Worm (Caenorhabditis elegans) whole organism, young adult: ENCODE measurements around the gene Y37D8A.25.

ENCODE experiments used
- B0019.2 ChIP-seq: fragments of 200-800 bp; sonication (Bioruptor generic); conservative IDR thresholded peaks from 2 replicates; pipeline ENCODE4 v1.3.6; 2022; ENCODE audit warnings: missing genetic modification reagents, missing genetic modification characterization, missing compliant biosample characterization
- B0035.1 ChIP-seq: sonication (generic microtip); optimal IDR thresholded peaks from 2 replicates; lab custom pipeline; 2016; ENCODE audit warnings: missing genetic modification characterization, mild to moderate bottlenecking, missing compliant biosample characterization, missing genotype, missing genetic modification reagents
- F10E7.11 ChIP-seq: sonication (generic microtip); optimal IDR thresholded peaks from 2 replicates; lab custom pipeline; 2017; ENCODE audit warnings: mild to moderate bottlenecking, missing genetic modification characterization, moderate library complexity, missing compliant biosample characterization
- F37B4.10 ChIP-seq: fragments of 200-800 bp; sonication (Bioruptor generic); IDR thresholded peaks from 2 replicates; pipeline ENCODE4 v1.3.6; 2022; ENCODE audit warnings: missing genetic modification characterization, missing compliant biosample characterization
- F49E8.2 ChIP-seq: sonication (generic microtip); optimal IDR thresholded peaks from 3 replicates; lab custom pipeline; 2017; ENCODE audit warnings: missing genetic modification characterization, mild to moderate bottlenecking, missing compliant biosample characterization, antibody characterized with exemption, moderate library complexity; ENCODE audit not compliant: insufficient read depth
- F57A8.1 ChIP-seq: fragments of 200-800 bp; sonication (Bioruptor generic); optimal IDR thresholded peaks from 2 replicates; lab custom pipeline; 2018; ENCODE audit warnings: mild to moderate bottlenecking, missing genetic modification characterization, moderate library complexity, missing compliant biosample characterization
- ZK185.1 ChIP-seq: sonication (generic microtip); optimal IDR thresholded peaks from 2 replicates; lab custom pipeline; 2016; ENCODE audit warnings: mild to moderate bottlenecking, missing genetic modification characterization, missing compliant biosample characterization; ENCODE audit not compliant: poor library complexity, severe bottlenecking
- attf-5 ChIP-seq: fragments of 200-800 bp; sonication (Bioruptor generic); optimal IDR thresholded peaks from 2 replicates; lab custom pipeline; 2018; ENCODE audit warnings: mild to moderate bottlenecking, missing genetic modification characterization, missing compliant biosample characterization
- attf-6 ChIP-seq: fragments of 200-800 bp; sonication (Bioruptor generic); IDR thresholded peaks from 2 replicates; pipeline ENCODE4 v1.3.6; 2022; ENCODE audit warnings: missing genetic modification reagents, missing genetic modification characterization, missing compliant biosample characterization
- bed-1 ChIP-seq: fragments of 200-800 bp; sonication (Bioruptor generic); IDR thresholded peaks from 2 replicates; pipeline ENCODE4 v1.3.6; 2022; ENCODE audit warnings: missing genetic modification reagents, missing genetic modification characterization, missing compliant biosample characterization
- bed-2 ChIP-seq: fragments of 200-800 bp; sonication (Bioruptor generic); IDR thresholded peaks from 2 replicates; pipeline ENCODE4 v1.3.6; 2022; ENCODE audit warnings: missing genetic modification reagents, missing genetic modification characterization, missing compliant biosample characterization
- ceh-100 ChIP-seq: fragments of 200-800 bp; sonication (Bioruptor generic); IDR thresholded peaks from 2 replicates; pipeline ENCODE4 v1.3.6; 2022; ENCODE audit warnings: missing genetic modification reagents, missing genetic modification characterization, missing compliant biosample characterization
- chd-7 ChIP-seq: sonication (generic microtip); optimal IDR thresholded peaks from 2 replicates; lab custom pipeline; 2016; ENCODE audit warnings: mild to moderate bottlenecking, missing genetic modification characterization, moderate library complexity, missing compliant biosample characterization
- die-1 ChIP-seq: sonication (generic microtip); optimal IDR thresholded peaks from 2 replicates; lab custom pipeline; 2016; ENCODE audit warnings: missing genotype, mild to moderate bottlenecking, missing genetic modification characterization, missing compliant biosample characterization
- egrh-3 ChIP-seq: fragments of 200-800 bp; sonication (Bioruptor generic); IDR thresholded peaks from 2 replicates; pipeline ENCODE4 v1.3.6; 2022; ENCODE audit warnings: missing genetic modification reagents, missing genetic modification characterization, missing compliant biosample characterization
- him-1 ChIP-seq: sonication (generic microtip); optimal IDR thresholded peaks from 2 replicates; lab custom pipeline; 2016; ENCODE audit warnings: missing genotype, missing genetic modification reagents, missing genetic modification characterization, missing compliant biosample characterization
- hrde-1 ChIP-seq: sonication (generic microtip); optimal IDR thresholded peaks from 2 replicates; lab custom pipeline; 2016; ENCODE audit warnings: missing genetic modification characterization, mild to moderate bottlenecking, missing compliant biosample characterization, moderate library complexity, missing genotype, missing genetic modification reagents, borderline replicate concordance
- lag-1 ChIP-seq: fragments of 200-800 bp; sonication (Bioruptor generic); IDR thresholded peaks from 2 replicates; pipeline ENCODE4 v1.3.6; 2022; ENCODE audit warnings: missing genetic modification reagents, missing genetic modification characterization, missing compliant biosample characterization
- let-526 ChIP-seq: fragments of 200-800 bp; sonication (Bioruptor generic); IDR thresholded peaks from 2 replicates; pipeline ENCODE4 v1.3.6; 2022; ENCODE audit warnings: missing genetic modification reagents, missing genetic modification characterization, missing compliant biosample characterization
- let-607 ChIP-seq, 2 experiments: fragments of 200-800 bp in 1 of 2; sonication (Bioruptor generic) in 1 of 2; sonication (generic microtip) in 1 of 2; optimal IDR thresholded peaks; 2 replicates each; lab custom pipeline; 2016 to 2018; ENCODE audit warnings: mild to moderate bottlenecking in 2 of 2, missing compliant biosample characterization in 2 of 2, missing genetic modification characterization in 2 of 2, moderate library complexity in 2 of 2, missing genotype in 1 of 2
- lin-26 ChIP-seq: fragments of 200-800 bp; sonication (Bioruptor generic); IDR thresholded peaks from 2 replicates; pipeline ENCODE4 v1.3.6; 2022; ENCODE audit warnings: missing genetic modification reagents, missing genetic modification characterization, missing compliant biosample characterization
- lin-40 ChIP-seq: sonication (generic microtip); optimal IDR thresholded peaks from 2 replicates; lab custom pipeline; 2016; ENCODE audit warnings: missing genetic modification characterization, mild to moderate bottlenecking, missing compliant biosample characterization, missing genotype, missing genetic modification reagents
- mxl-1 ChIP-seq: sonication (generic microtip); optimal IDR thresholded peaks from 2 replicates; lab custom pipeline; 2016; ENCODE audit warnings: missing genetic modification characterization, missing compliant biosample characterization
- rcor-1 ChIP-seq: fragments of 200-800 bp; sonication (Bioruptor generic); IDR thresholded peaks from 2 replicates; pipeline ENCODE4 v1.3.6; 2022; ENCODE audit warnings: missing genetic modification reagents, missing genetic modification characterization, missing compliant biosample characterization
- snpc-1.1 ChIP-seq: sonication (generic microtip); optimal IDR thresholded peaks from 2 replicates; lab custom pipeline; 2017; ENCODE audit warnings: missing genetic modification characterization, mild to moderate bottlenecking, missing compliant biosample characterization, antibody characterized with exemption, moderate library complexity, missing genotype, missing genetic modification reagents; ENCODE audit not compliant: insufficient read depth
- snpc-3.4 ChIP-seq: sonication (generic microtip); optimal IDR thresholded peaks from 2 replicates; lab custom pipeline; 2017; ENCODE audit warnings: missing genetic modification characterization, mild to moderate bottlenecking, missing compliant biosample characterization, antibody characterized with exemption, moderate library complexity, missing genotype, missing genetic modification reagents
- tbp1 ChIP-seq: fragments of 200-800 bp; sonication (Bioruptor generic); optimal IDR thresholded peaks from 2 replicates; lab custom pipeline; 2018; ENCODE audit warnings: mild to moderate bottlenecking, missing genetic modification characterization, missing compliant biosample characterization
- unc-62 ChIP-seq: fragments of 150-350 bp; optimal IDR thresholded peaks from 2 replicates; lab custom pipeline; 2014; ENCODE audit warnings: missing biosample characterization, missing genetic modification reagents, missing genetic modification characterization
- zfh-2 ChIP-seq: fragments of 200-800 bp; sonication (Bioruptor generic); conservative IDR thresholded peaks from 2 replicates; pipeline ENCODE4 v1.3.6; 2022; ENCODE audit warnings: missing genetic modification reagents, missing genetic modification characterization, missing compliant biosample characterization
- ztf-3 ChIP-seq: fragments of 200-800 bp; sonication (Bioruptor generic); optimal IDR thresholded peaks from 2 replicates; lab custom pipeline; 2018; ENCODE audit warnings: mild to moderate bottlenecking, missing genetic modification characterization, missing compliant biosample characterization

Gene Y37D8A.25

ce11 chrIII:12788239-12788638 lies 31.8 kb downstream of the Y37D8A.25 start:
- TF ChIP-seq rcor-1 (GFP tag; lab: Robert Waterston, UW) (no peak), ztf-3 (GFP tag; lab: Kevin White, UChicago) (no peak), bed-2 (no peak), F37B4.10 (0 out of 2 replicates have a peak, but pooled peaks have one; percentile 8), let-607 (tag; optimal IDR thresholded peaks at IDR 0.05; lab: Kevin White, UChicago) (no peak)
- TF ChIP-seq, all 124 proteins: peak for 1

- TF ChIP-seq snpc-1.1 (tag; lab: Kevin White, UChicago) (no peak), hrde-1 (tag; lab: Kevin White, UChicago) (no peak), attf-5 (no peak), let-607 (tag; optimal IDR thresholded peaks at IDR 0.05; lab: Kevin White, UChicago) (no peak), chd-7 (tag; lab: Kevin White, UChicago) (no peak), bed-1 (GFP tag; lab: Robert Waterston, UW) (no peak), attf-6 (no peak), snpc-3.4 (tag; lab: Kevin White, UChicago) (no peak), F49E8.2 (no peak), mxl-1 (no peak), F10E7.11 (tag; lab: Kevin White, UChicago) (no peak), let-526 (no peak), ZK185.1 (tag; lab: Kevin White, UChicago) (no peak), B0019.2 (GFP tag; lab: Robert Waterston, UW) (no peak), him-1 (tag; lab: Kevin White, UChicago) (no peak), tbp1 (GFP tag; lab: Kevin White, UChicago) (no peak)
Measured at ce11 chrIII:12785427-12785826, 34.6 kb downstream of the Y37D8A.25 start.

- no peak for TF ChIP-seq ceh-100 (GFP tag; lab: Robert Waterston, UW)
- no peak for TF ChIP-seq B0035.1 (tag; lab: Kevin White, UChicago)
Measured at ce11 chrIII:12784854-12785253, 35.2 kb downstream of the Y37D8A.25 start, which contains the start of gene lgc-37. lgc-37 (plus strand) TSS chrIII:12785154.

DNA sequence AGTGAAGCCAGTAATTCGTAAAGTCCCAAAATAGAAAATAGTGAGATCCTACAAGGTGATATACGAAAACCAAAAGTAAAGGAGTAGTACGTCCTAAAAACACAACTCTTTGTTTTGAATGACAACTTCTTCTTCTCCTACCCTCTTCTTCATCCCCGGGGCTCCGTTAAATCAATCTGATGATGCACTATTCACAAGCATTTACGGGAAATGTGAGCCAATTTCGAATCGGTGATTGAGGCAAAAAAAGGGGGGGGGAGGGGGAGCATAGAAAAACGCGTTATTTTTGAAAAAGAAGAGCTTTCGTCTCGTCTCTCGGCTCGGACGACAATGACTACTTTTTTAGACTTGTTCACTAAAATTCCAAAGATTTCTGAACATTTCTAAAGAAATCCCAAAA lies 36.2 kb downstream of the Y37D8A.25 start:
- TF ChIP-seq unc-62 (no peak), F57A8.1 (GFP tag; lab: Kevin White, UChicago) (no peak), lag-1 (GFP tag; lab: Robert Waterston, UW) (no peak), die-1 (tag; lab: Kevin White, UChicago) (no peak)

ce11 chrIII:12779676-12780337 lies 40.2 kb downstream of the Y37D8A.25 start, which contains the start of gene gab-1:
gab-1 (minus strand) TSS chrIII:12779726.
- no peak for TF ChIP-seq lin-40
- peak; percentile 41; the same call in 1 of the 2 replicates for TF ChIP-seq egrh-3 (GFP tag; lab: Robert Waterston, UW)
- TF ChIP-seq lin-26 = 0 out of 2 replicates have a peak, but pooled peaks have one; percentile 25
- peak; percentile 79 for TF ChIP-seq zfh-2 (GFP tag; lab: Robert Waterston, UW)
